Fruit fly (Drosophila melanogaster) whole organism, embryonic: ENCODE results near the gene CG1463.

ENCODE experiments used
- ATbp ChIP-seq: fragments of 200-800 bp; sonication (Bioruptor generic); optimal IDR thresholded peaks from 2 replicates; lab custom pipeline; 2017; ENCODE audit warnings: missing biosample characterization, mild to moderate bottlenecking, missing genetic modification characterization, missing genetic modification reagents
- Asciz ChIP-seq: fragments of 200-800 bp; sonication (Bioruptor generic); optimal IDR thresholded peaks from 2 replicates; lab custom pipeline; 2017; ENCODE audit warnings: missing biosample characterization, mild to moderate bottlenecking, missing genetic modification characterization, missing genetic modification reagents
- Bgb ChIP-seq: fragments of 200-800 bp; sonication (Bioruptor generic); IDR thresholded peaks from 2 replicates; pipeline ENCODE4 v1.3.6; 2022; ENCODE audit warnings: missing biosample characterization, missing genetic modification characterization; ENCODE audit not compliant: partially characterized antibody
- CG12659 ChIP-seq: fragments of 200-800 bp; sonication (Bioruptor generic); optimal IDR thresholded peaks from 3 replicates; lab custom pipeline; 2017; ENCODE audit warnings: mild to moderate bottlenecking, missing biosample characterization, missing genetic modification reagents, missing genetic modification characterization
- CG13123 ChIP-seq: fragments of 200-800 bp; sonication (Bioruptor generic); optimal IDR thresholded peaks from 2 replicates; lab custom pipeline; 2016; ENCODE audit warnings: missing biosample characterization, missing genetic modification characterization
- CG14710 ChIP-seq: fragments of 200-800 bp; sonication (Bioruptor generic); optimal IDR thresholded peaks from 3 replicates; lab custom pipeline; 2019; ENCODE audit warnings: missing biosample characterization, mild to moderate bottlenecking, missing genetic modification characterization, moderate library complexity
- CG1529 ChIP-seq: fragments of 200-800 bp; sonication (Bioruptor generic); optimal IDR thresholded peaks from 3 replicates; lab custom pipeline; 2018; ENCODE audit warnings: missing biosample characterization, missing genetic modification characterization
- CG1602 ChIP-seq: fragments of 200-800 bp; sonication (Bioruptor generic); optimal IDR thresholded peaks from 3 replicates; lab custom pipeline; 2016; ENCODE audit warnings: missing biosample characterization, missing genetic modification characterization
- CG16813 ChIP-seq: fragments of 200-800 bp; sonication (Bioruptor generic); IDR thresholded peaks from 3 replicates; pipeline ENCODE4 v1.3.6; 2022; ENCODE audit warnings: missing biosample characterization, missing genetic modification characterization; ENCODE audit not compliant: partially characterized antibody
- CG18476 ChIP-seq: fragments of 200-800 bp; sonication (Bioruptor generic); optimal IDR thresholded peaks from 2 replicates; lab custom pipeline; 2016; ENCODE audit warnings: missing biosample characterization, mild to moderate bottlenecking, missing genetic modification characterization
- CG30020 ChIP-seq: fragments of 200-800 bp; optimal IDR thresholded peaks from 2 replicates; lab custom pipeline; 2019; ENCODE audit warnings: missing biosample characterization, mild to moderate bottlenecking, missing genetic modification characterization, moderate library complexity
- CG3407 ChIP-seq: fragments of 200-800 bp; sonication (Bioruptor generic); optimal IDR thresholded peaks from 2 replicates; lab custom pipeline; 2018; ENCODE audit warnings: missing biosample characterization, mild to moderate bottlenecking, missing genetic modification characterization
- CG34376 ChIP-seq: fragments of 200-800 bp; sonication (Bioruptor generic); optimal IDR thresholded peaks from 2 replicates; lab custom pipeline; 2018; ENCODE audit warnings: missing biosample characterization, mild to moderate bottlenecking, missing genetic modification characterization
- CG7786 ChIP-seq: fragments of 200-800 bp; sonication (Bioruptor generic); optimal IDR thresholded peaks from 2 replicates; lab custom pipeline; 2016; ENCODE audit warnings: missing biosample characterization, missing genetic modification characterization
- CG8089 ChIP-seq: fragments of 200-800 bp; sonication (Bioruptor generic); optimal IDR thresholded peaks from 3 replicates; lab custom pipeline; 2016; ENCODE audit warnings: missing biosample characterization, missing genetic modification characterization
- CG8944 ChIP-seq: fragments of 200-800 bp; sonication (Bioruptor generic); optimal IDR thresholded peaks from 3 replicates; lab custom pipeline; 2016; ENCODE audit warnings: missing biosample characterization, missing genetic modification characterization
- CG9876 ChIP-seq: fragments of 200-800 bp; sonication (Bioruptor generic); optimal IDR thresholded peaks from 2 replicates; lab custom pipeline; 2016; ENCODE audit warnings: missing biosample characterization, missing genetic modification characterization
- Doc3 ChIP-seq: fragments of 200-800 bp; sonication (Bioruptor generic); IDR thresholded peaks from 3 replicates; pipeline ENCODE4 v1.3.6; 2022; ENCODE audit warnings: missing biosample characterization, missing genetic modification characterization; ENCODE audit not compliant: partially characterized antibody
- Ets97D ChIP-seq: fragments of 200-800 bp; sonication (Bioruptor generic); optimal IDR thresholded peaks from 3 replicates; lab custom pipeline; 2016; ENCODE audit warnings: missing biosample characterization, missing genetic modification characterization
- Gsc ChIP-seq: fragments of 200-800 bp; sonication (Bioruptor generic); IDR thresholded peaks from 2 replicates; pipeline ENCODE4 v1.3.6; 2022; ENCODE audit warnings: missing biosample characterization, missing genetic modification characterization
- H15 ChIP-seq: fragments of 200-800 bp; sonication (Bioruptor generic); IDR thresholded peaks from 3 replicates; pipeline ENCODE4 v1.3.6; 2022; ENCODE audit warnings: missing biosample characterization, missing genetic modification characterization
- Mrtf ChIP-seq: fragments of 200-800 bp; sonication (Bioruptor generic); IDR thresholded peaks from 3 replicates; pipeline ENCODE4 v1.3.6; 2022; ENCODE audit warnings: missing biosample characterization, missing genetic modification characterization
- NFAT ChIP-seq: fragments of 200-800 bp; sonication (Bioruptor generic); IDR thresholded peaks from 2 replicates; pipeline ENCODE4 v1.3.6; 2022; ENCODE audit warnings: missing biosample characterization, missing genetic modification characterization
- Nf-YC ChIP-seq: fragments of 200-800 bp; optimal IDR thresholded peaks from 3 replicates; lab custom pipeline; 2019; ENCODE audit warnings: missing biosample characterization, mild to moderate bottlenecking, missing genetic modification characterization, moderate library complexity
- Vsx1 ChIP-seq: fragments of 200-800 bp; sonication (Bioruptor generic); optimal IDR thresholded peaks from 2 replicates; lab custom pipeline; 2017; ENCODE audit warnings: missing biosample characterization, mild to moderate bottlenecking, missing genetic modification characterization, missing genetic modification reagents
- bbx ChIP-seq: fragments of 200-800 bp; sonication (Bioruptor generic); IDR thresholded peaks from 2 replicates; pipeline ENCODE4 v1.3.6; 2022; ENCODE audit warnings: missing biosample characterization, missing genetic modification characterization; ENCODE audit not compliant: partially characterized antibody
- cad ChIP-seq: fragments of >200 bp; optimal IDR thresholded peaks from 2 replicates; lab custom pipeline; 2017; ENCODE audit warnings: missing biosample characterization, missing genetic modification characterization
- cato ChIP-seq: fragments of 200-800 bp; sonication (Bioruptor generic); optimal IDR thresholded peaks from 2 replicates; lab custom pipeline; 2016; ENCODE audit warnings: missing biosample characterization, missing genetic modification characterization, borderline replicate concordance
- crp ChIP-seq, 2 experiments: fragments of 200-800 bp; sonication (Bioruptor generic); optimal IDR thresholded peaks; 2 replicates in 1 of 2; 3 replicates in 1 of 2; lab custom pipeline; 2017; ENCODE audit warnings: missing biosample characterization in 2 of 2, missing genetic modification characterization in 2 of 2, mild to moderate bottlenecking in 1 of 2, moderate library complexity in 1 of 2
- cwo ChIP-seq: fragments of 200-800 bp; sonication (Bioruptor generic); optimal IDR thresholded peaks from 3 replicates; lab custom pipeline; 2017; ENCODE audit warnings: missing biosample characterization, missing genetic modification characterization, mild to moderate bottlenecking, moderate library complexity, missing genetic modification reagents
- dpn ChIP-seq, 2 experiments: fragments of 200-800 bp; sonication (Bioruptor generic); optimal IDR thresholded peaks; 3 replicates each; lab custom pipeline; 2016; ENCODE audit warnings: missing biosample characterization in 2 of 2, missing genetic modification characterization in 2 of 2
- gcm2 ChIP-seq: fragments of 200-800 bp; sonication (Bioruptor generic); optimal IDR thresholded peaks from 2 replicates; lab custom pipeline; 2016; ENCODE audit warnings: missing biosample characterization, missing genetic modification characterization
- kay ChIP-seq: fragments of 200-800 bp; sonication (Bioruptor generic); optimal IDR thresholded peaks from 2 replicates; lab custom pipeline; 2016; ENCODE audit warnings: missing biosample characterization, missing genetic modification characterization
- lbe ChIP-seq: fragments of 200-800 bp; sonication (Bioruptor generic); optimal IDR thresholded peaks from 2 replicates; lab custom pipeline; 2016; ENCODE audit warnings: missing biosample characterization, mild to moderate bottlenecking, missing genetic modification characterization
- lmd ChIP-seq: fragments of 200-800 bp; sonication (Bioruptor generic); IDR thresholded peaks from 2 replicates; pipeline ENCODE4 v1.3.6; 2022; ENCODE audit warnings: missing biosample characterization, missing genetic modification characterization
- oc ChIP-seq: fragments of 200-800 bp; sonication (Bioruptor generic); optimal IDR thresholded peaks from 2 replicates; lab custom pipeline; 2018; ENCODE audit warnings: missing biosample characterization, mild to moderate bottlenecking, missing genetic modification characterization, moderate library complexity
- onecut ChIP-seq: fragments of 200-800 bp; sonication (Bioruptor generic); IDR thresholded peaks from 2 replicates; pipeline ENCODE4 v1.3.6; 2022; ENCODE audit warnings: missing biosample characterization, missing genetic modification characterization
- org-1 ChIP-seq: fragments of 200-800 bp; sonication (Bioruptor generic); optimal IDR thresholded peaks from 2 replicates; lab custom pipeline; 2017; ENCODE audit warnings: missing biosample characterization, missing genetic modification characterization
- pan ChIP-seq, 4 experiments: fragments of >200 bp in 3 of 4; fragments of 200-800 bp in 1 of 4; sonication (Bioruptor generic) in 1 of 4; optimal IDR thresholded peaks in 3 of 4; IDR thresholded peaks in 1 of 4; 2 replicates each; pipeline versions ENCODE4 v1.3.6 to Lab custom; 2017 to 2022; ENCODE audit warnings: missing biosample characterization in 2 of 4, missing genetic modification characterization in 2 of 4, mixed read lengths in 1 of 4
- pzg ChIP-seq: fragments of 200-800 bp; sonication (Bioruptor generic); optimal IDR thresholded peaks from 3 replicates; lab custom pipeline; 2018; ENCODE audit warnings: missing biosample characterization, mild to moderate bottlenecking, missing genetic modification characterization, moderate library complexity
- sc ChIP-seq, 3 experiments: fragments of >200 bp in 2 of 3; fragments of 200-800 bp in 1 of 3; sonication (Bioruptor generic) in 1 of 3; optimal IDR thresholded peaks; 2 replicates in 2 of 3; 3 replicates in 1 of 3; lab custom pipeline; 2017; ENCODE audit warnings: mild to moderate bottlenecking in 1 of 3, missing biosample characterization in 1 of 3, missing genetic modification characterization in 1 of 3, missing genetic modification reagents in 1 of 3
- shn ChIP-seq: fragments of 200-800 bp; sonication (Bioruptor generic); optimal IDR thresholded peaks from 3 replicates; lab custom pipeline; 2016; ENCODE audit warnings: missing biosample characterization, missing genetic modification characterization
- sqz ChIP-seq: fragments of 200-800 bp; sonication (Bioruptor generic); optimal IDR thresholded peaks from 3 replicates; lab custom pipeline; 2018; ENCODE audit warnings: missing biosample characterization, mild to moderate bottlenecking, missing genetic modification characterization
- tin ChIP-seq: fragments of 200-800 bp; sonication (Bioruptor generic); optimal IDR thresholded peaks from 3 replicates; lab custom pipeline; 2016; ENCODE audit warnings: missing biosample characterization, missing genetic modification characterization
- twi ChIP-seq: fragments of 200-800 bp; optimal IDR thresholded peaks from 2 replicates; lab custom pipeline; 2019; ENCODE audit warnings: missing biosample characterization, mild to moderate bottlenecking, missing genetic modification characterization, moderate library complexity
- unc-4 ChIP-seq: fragments of 200-800 bp; sonication (Bioruptor generic); IDR thresholded peaks from 2 replicates; pipeline ENCODE4 v1.3.6; 2022; ENCODE audit warnings: missing biosample characterization, missing genetic modification characterization; ENCODE audit not compliant: partially characterized antibody

The CG1463 gene

DNA sequence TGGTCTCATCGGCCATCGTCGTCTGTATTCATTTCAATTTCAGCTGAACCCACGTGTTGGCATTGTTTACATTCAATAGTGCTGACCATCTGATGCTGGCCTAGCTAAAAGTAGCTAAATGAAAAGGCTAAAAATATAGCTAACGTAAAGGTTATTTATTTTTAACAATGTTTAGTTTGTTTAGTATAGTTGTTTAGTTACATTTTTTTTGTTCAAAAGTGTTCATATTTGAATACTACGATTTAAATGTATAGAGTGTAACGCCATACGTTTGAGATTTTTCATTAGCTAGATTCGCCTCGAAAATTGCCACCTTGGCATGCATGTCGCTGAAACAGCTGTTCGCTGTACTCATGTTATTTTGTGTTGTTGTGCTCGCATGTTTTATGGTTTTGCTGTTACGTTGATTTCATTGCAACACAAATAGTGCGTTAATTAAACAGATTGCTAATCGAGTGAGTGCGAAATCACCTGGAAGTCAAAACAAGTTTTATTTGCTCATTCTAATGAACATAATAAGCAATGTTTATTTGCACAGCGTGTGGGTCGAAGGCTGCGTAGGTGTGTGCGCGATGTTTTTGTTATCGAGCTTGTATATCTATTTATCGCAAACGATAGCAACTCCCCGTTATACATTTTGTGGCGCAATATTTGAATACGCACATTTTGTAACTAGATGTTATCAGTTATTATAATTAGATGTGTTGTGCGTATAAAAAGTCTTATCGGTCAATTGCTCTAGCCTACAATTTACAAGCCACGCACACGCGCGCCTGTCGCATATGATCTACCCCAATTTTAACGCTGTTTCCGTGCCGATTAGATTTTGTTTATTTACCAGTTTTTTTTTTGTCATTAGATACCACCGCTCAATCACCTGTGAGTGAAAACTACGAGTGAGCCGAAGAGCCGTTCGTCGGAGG, at the start of gene CG1463, which contains the start of gene Fpgs1 (continued):
- no peak for TF ChIP-seq CG13123
- no peak for TF ChIP-seq CG1529 (GFP tag; lab: Kevin White, UChicago)
- TF ChIP-seq CG30020 (tag; lab: Kevin White, UChicago): peak; percentile 25
- no peak for TF ChIP-seq cad (GFP tag; lab: Kevin White, UChicago)
- no peak for TF ChIP-seq gcm2
- TF ChIP-seq dpn (GFP tag; optimal IDR thresholded peaks at IDR 0.05; lab: Kevin White, UChicago): peak in 1 of 2 experiments; percentile 8
- TF ChIP-seq CG8944 (GFP tag; lab: Kevin White, UChicago): no peak
- peak; percentile 47 for TF ChIP-seq sqz (GFP tag; lab: Kevin White, UChicago)
- TF ChIP-seq CG8089 (GFP tag; lab: Kevin White, UChicago): no peak
- TF ChIP-seq bbx (GFP tag; lab: Robert Waterston, UW): peak; percentile 61
- no peak for TF ChIP-seq pan (optimal IDR thresholded peaks at IDR 0.05; lab: Kevin White, UChicago)
- peak in 1 of 2 experiments; percentile 53 for TF ChIP-seq pan (GFP tag; optimal IDR thresholded peaks at IDR 0.05 in 1 of 2, IDR thresholded peaks at IDR 0.05 in 1 of 2)
- TF ChIP-seq unc-4 (GFP tag; lab: Robert Waterston, UW): peak; percentile 60
- no peak for TF ChIP-seq CG1602 (GFP tag; lab: Kevin White, UChicago)
- TF ChIP-seq lmd: peak; percentile 47; the same call in 1 of the 2 replicates
- peak; percentile 32 for TF ChIP-seq CG12659 (GFP tag; lab: Kevin White, UChicago)
- TF ChIP-seq cwo (GFP tag; lab: Kevin White, UChicago): peak; percentile 57
- TF ChIP-seq tin (GFP tag; lab: Kevin White, UChicago): peak; percentile 2
- peak; percentile 50; the same call in 1 of the 2 replicates for TF ChIP-seq Bgb (GFP tag; lab: Robert Waterston, UW)
- TF ChIP-seq Gsc (GFP tag; lab: Robert Waterston, UW): no peak
- TF ChIP-seq twi (tag; lab: Kevin White, UChicago): peak; percentile 53
- TF ChIP-seq CG16813 (GFP tag; lab: Robert Waterston, UW): no peak
- peak; percentile 10 for TF ChIP-seq CG7786
- TF ChIP-seq CG9876: no peak
- no peak for TF ChIP-seq CG18476 (GFP tag; lab: Kevin White, UChicago)
- TF ChIP-seq Mrtf (GFP tag; lab: Robert Waterston, UW): no peak
- no peak for TF ChIP-seq Vsx1
- TF ChIP-seq H15: no peak
- no peak for TF ChIP-seq CG3407
- peak; percentile 15 for TF ChIP-seq shn (GFP tag; lab: Kevin White, UChicago)
- peak; percentile 45 for TF ChIP-seq Nf-YC (tag; lab: Kevin White, UChicago)
- TF ChIP-seq cato (GFP tag; lab: Kevin White, UChicago): no peak
- TF ChIP-seq lbe: peak; percentile 1
- 0 out of 3 replicates have a peak, but pooled peaks have one; percentile 24 for TF ChIP-seq Doc3 (GFP tag; lab: Robert Waterston, UW)
- TF ChIP-seq Asciz (GFP tag; lab: Kevin White, UChicago): no peak
- peak; percentile 3 for TF ChIP-seq Ets97D
- no peak for TF ChIP-seq org-1 (GFP tag; lab: Kevin White, UChicago)
- TF ChIP-seq CG34376 (GFP tag; lab: Kevin White, UChicago): peak; percentile 77
- no peak for TF ChIP-seq ATbp (GFP tag; lab: Kevin White, UChicago)
- TF ChIP-seq kay (GFP tag; lab: Kevin White, UChicago): no peak
- no peak for TF ChIP-seq sc (optimal IDR thresholded peaks at IDR 0.05; lab: Kevin White, UChicago)
- TF ChIP-seq sc (GFP tag; optimal IDR thresholded peaks at IDR 0.05; lab: Kevin White, UChicago): no peak
- no peak for TF ChIP-seq oc (tag; lab: Kevin White, UChicago)
- peak; percentile 32 for TF ChIP-seq pzg (GFP tag; lab: Kevin White, UChicago)
- no peak for TF ChIP-seq onecut (GFP tag; lab: Robert Waterston, UW)
- TF ChIP-seq CG14710 (tag; lab: Kevin White, UChicago): peak; percentile 48
- TF ChIP-seq crp (GFP tag; optimal IDR thresholded peaks at IDR 0.05; lab: Kevin White, UChicago): peak; percentile 19 to 91
- no peak for TF ChIP-seq NFAT (GFP tag; lab: Robert Waterston, UW)
